Fruit fly (Drosophila melanogaster) whole organism, pupa: Measurements from ENCODE around the gene CG33689.

Experiments
- CG14655 ChIP-seq: fragments of 200-800 bp; sonication (Bioruptor generic); optimal IDR thresholded peaks from 3 replicates; lab custom pipeline; 2017; ENCODE audit warnings: mild to moderate bottlenecking, missing biosample characterization, missing genetic modification reagents, missing genetic modification characterization
- CG17806 ChIP-seq: fragments of 200-800 bp; sonication (Bioruptor generic); optimal IDR thresholded peaks from 2 replicates; lab custom pipeline; 2018; ENCODE audit warnings: missing biosample characterization, mild to moderate bottlenecking, missing genetic modification characterization, moderate library complexity
- CG32121 ChIP-seq: fragments of 200-800 bp; sonication (Bioruptor generic); IDR thresholded peaks from 2 replicates; pipeline ENCODE4 v1.3.6; 2022; ENCODE audit warnings: missing biosample characterization, missing genetic modification characterization
- CG4496 ChIP-seq: fragments of 200-800 bp; sonication (Bioruptor generic); IDR thresholded peaks from 3 replicates; pipeline ENCODE4 v1.3.6; 2022; ENCODE audit warnings: missing biosample characterization, missing genetic modification characterization
- CG8159 ChIP-seq: fragments of 200-800 bp; sonication (Bioruptor generic); optimal IDR thresholded peaks from 3 replicates; lab custom pipeline; 2018; ENCODE audit warnings: missing biosample characterization, mild to moderate bottlenecking, missing genetic modification characterization, moderate library complexity
- D1 ChIP-seq: fragments of 200-800 bp; sonication (Bioruptor generic); optimal IDR thresholded peaks from 2 replicates; lab custom pipeline; 2018; ENCODE audit warnings: missing biosample characterization, mild to moderate bottlenecking, missing genetic modification characterization, moderate library complexity
- EcR ChIP-seq: fragments of 200-800 bp; sonication (Bioruptor generic); optimal IDR thresholded peaks from 3 replicates; lab custom pipeline; 2019; ENCODE audit warnings: missing biosample characterization, missing genetic modification characterization, mild to moderate bottlenecking, moderate library complexity, missing genetic modification reagents
- Pif1A ChIP-seq: fragments of 200-800 bp; sonication (Bioruptor generic); optimal IDR thresholded peaks from 3 replicates; lab custom pipeline; 2016; ENCODE audit warnings: missing biosample characterization, missing genetic modification characterization
- fd96Ca ChIP-seq: fragments of 200-800 bp; sonication (Bioruptor generic); IDR thresholded peaks from 3 replicates; pipeline ENCODE4 v1.3.6; 2022; ENCODE audit warnings: missing biosample characterization, missing genetic modification characterization

- no peak for TF ChIP-seq EcR
- TF ChIP-seq Pif1A (GFP tag; lab: Kevin White, UChicago): no peak
- no peak for TF ChIP-seq D1
- no peak for TF ChIP-seq CG8159
- no peak for TF ChIP-seq fd96Ca
- no peak for TF ChIP-seq CG32121 (GFP tag; lab: Robert Waterston, UW)
- no peak for TF ChIP-seq CG14655 (GFP tag; lab: Kevin White, UChicago)
- TF ChIP-seq CG4496: no peak
- no peak for TF ChIP-seq CG17806
These were observed 2.5 kb upstream of the CG33689 start, which contains the start of gene CG33687 for dm6 chr3L:16197450-16197918.
